Fruit fly (Drosophila melanogaster): ENCODE data around the gene ttk.

dm6 chr3R:31721466-31721865, 7.8 kb downstream of the ttk start:
- TF ChIP-seq cyc (GFP tag; optimal IDR thresholded peaks at IDR 0.05) (no peak), net (GFP tag; optimal IDR thresholded peaks at IDR 0.05) (no peak), CG6276 (GFP tag; optimal IDR thresholded peaks at IDR 0.05) (no peak), CG9139 (GFP tag; optimal IDR thresholded peaks at IDR 0.05) (no peak), Smox (GFP tag; optimal IDR thresholded peaks at IDR 0.05) (no peak), Ets96B (tag; optimal IDR thresholded peaks at IDR 0.05) (no peak), Sox14 (GFP tag; optimal IDR thresholded peaks at IDR 0.05) (no peak), OdsH (GFP tag; optimal IDR thresholded peaks at IDR 0.05) (no peak), Eip75B (GFP tag; optimal IDR thresholded peaks at IDR 0.05) (no peak), Blimp-1 (GFP tag; optimal IDR thresholded peaks at IDR 0.05) (no peak), CG8632 (GFP tag; optimal IDR thresholded peaks at IDR 0.05) (no peak), CG10669 (GFP tag; optimal IDR thresholded peaks at IDR 0.05) (no peak), Sox102F (GFP tag; optimal IDR thresholded peaks at IDR 0.05) (no peak), CG6808 (GFP tag; optimal IDR thresholded peaks at IDR 0.05) (no peak)

Measured in whole organism, prepupa.